Worm (Caenorhabditis elegans): ENCODE measurements around the gene F42E8.1.
A peak's percentile ranks its signal among the peaks of the same experiment; 100 is the strongest.

F42E8.1 gene

ce11 chrV:13026631-13027299 is 35.2 kb upstream of the F42E8.1 start:
- TF ChIP-seq nhr-102 (tag; optimal IDR thresholded peaks at IDR 0.05) (no peak), D1046.2 (GFP tag; IDR thresholded peaks at IDR 0.05) (no peak), dve-1 (tag; optimal IDR thresholded peaks at IDR 0.05; ENCODE audit: insufficient read depth) (no peak), snpc-1.2 (GFP tag; IDR thresholded peaks at IDR 0.05) (no peak), pha-4 (GFP tag; IDR thresholded peaks at IDR 0.05) (no peak), pha-4 (tag; optimal IDR thresholded peaks at IDR 0.05) (no peak), attf-4 (tag; optimal IDR thresholded peaks at IDR 0.05) (no peak), rbr-2 (tag; optimal IDR thresholded peaks at IDR 0.05) (no peak), Y48G9A.11 (GFP tag; IDR thresholded peaks at IDR 0.05) (no peak), mep-1 (tag; optimal IDR thresholded peaks at IDR 0.05) (no peak), unc-62 (GFP tag; optimal IDR thresholded peaks at IDR 0.05 in 1 of 2) (no peak), unc-62 (tag; optimal IDR thresholded peaks at IDR 0.05) (no peak), aha-1 (tag) (no peak), php-3 (GFP tag; IDR thresholded peaks at IDR 0.05) (0 out of 2 replicates have a peak, but pooled peaks have one; percentile 9), madf-5 (GFP tag; IDR thresholded peaks at IDR 0.05) (no peak), lin-1 (GFP tag; IDR thresholded peaks at IDR 0.05) (no peak), spr-3 (GFP tag; optimal IDR thresholded peaks at IDR 0.05) (no peak), mdt-29 (GFP tag; IDR thresholded peaks at IDR 0.05) (no peak), zip-2 (tag; optimal IDR thresholded peaks at IDR 0.05) (no peak), arid-1 (GFP tag; conservative IDR thresholded peaks at IDR 0.05) (no peak), madf-9 (GFP tag; conservative IDR thresholded peaks at IDR 0.05) (no peak), dmd-6 (GFP tag; IDR thresholded peaks at IDR 0.05) (0 out of 2 replicates have a peak, but pooled peaks have one; percentile 7), nhr-11 (tag; optimal IDR thresholded peaks at IDR 0.05) (no peak), ces-1 (GFP tag; optimal IDR thresholded peaks at IDR 0.05) (peak; percentile 7), ceh-44 (GFP tag; IDR thresholded peaks at IDR 0.05) (no peak), lin-38 (GFP tag; IDR thresholded peaks at IDR 0.05) (no peak), lim-7 (GFP tag; IDR thresholded peaks at IDR 0.05) (0 out of 2 replicates have a peak, but pooled peaks have one; percentile 34), nhr-6 (tag; optimal IDR thresholded peaks at IDR 0.05) (no peak), daf-19 (GFP tag; conservative IDR thresholded peaks at IDR 0.05) (no peak)

DNA sequence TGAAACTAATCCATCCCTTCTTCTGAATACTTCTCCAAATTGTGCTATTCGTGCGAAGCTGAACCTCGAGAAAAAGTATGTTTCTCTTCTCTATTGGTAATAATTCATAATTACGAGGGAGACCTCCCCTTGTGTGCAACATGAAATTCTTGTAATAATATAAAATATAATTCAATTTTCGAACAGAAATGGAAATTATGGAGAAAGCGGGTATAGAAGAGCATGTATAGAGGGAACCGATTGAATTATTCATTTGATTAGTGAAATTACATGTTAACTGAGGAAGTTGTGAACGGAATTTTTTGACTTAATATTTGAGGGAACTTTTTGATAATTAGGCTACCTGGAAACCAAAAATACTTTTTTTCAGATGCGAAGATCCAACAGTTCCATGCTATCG is 33.1 kb upstream of the F42E8.1 start:
- TF ChIP-seq ceh-32 (tag; optimal IDR thresholded peaks at IDR 0.05; ENCODE audit: poor library complexity) (peak; percentile 6), dmd-8 (GFP tag; IDR thresholded peaks at IDR 0.05) (no peak)

DNA sequence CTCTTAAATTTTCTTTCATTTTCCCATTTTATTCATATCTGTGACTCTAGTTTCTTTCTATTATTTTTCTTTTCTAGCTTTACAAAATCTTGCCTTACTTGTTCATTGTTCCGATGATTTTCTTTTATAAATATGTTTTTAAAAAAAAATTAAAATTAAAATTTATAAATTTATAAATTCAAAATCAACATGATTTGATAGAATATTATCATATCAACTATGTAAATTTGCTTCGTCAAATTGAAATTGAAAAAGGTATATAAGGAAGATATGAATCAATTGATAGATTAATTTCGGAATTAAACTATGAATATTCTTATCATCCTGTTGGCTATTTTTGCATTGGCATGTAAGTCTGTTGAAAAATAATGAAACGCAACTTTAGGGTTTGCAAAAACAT is 28.7 kb upstream of the F42E8.1 start, which contains the start of gene W07G4.1:
Gene W07G4.1 (plus strand): TSS at position 301 of the 400 bp plus-strand sequence.
- TF ChIP-seq unc-39 (tag; optimal IDR thresholded peaks at IDR 0.05), result no peak
- no peak for TF ChIP-seq ceh-32 (tag; optimal IDR thresholded peaks at IDR 0.05; ENCODE audit: poor library complexity)
- TF ChIP-seq lsy-2 (tag; optimal IDR thresholded peaks at IDR 0.05), result no peak
- TF ChIP-seq nhr-41 (GFP tag; IDR thresholded peaks at IDR 0.05), result no peak
- no peak for TF ChIP-seq T26A8.4 (GFP tag; IDR thresholded peaks at IDR 0.05)
- TF ChIP-seq daf-12 (tag; optimal IDR thresholded peaks at IDR 0.05), result no peak
- TF ChIP-seq saeg-2 (GFP tag; IDR thresholded peaks at IDR 0.05), result no peak
- no peak for TF ChIP-seq hmg-1.1 (GFP tag; IDR thresholded peaks at IDR 0.05)
- no peak for TF ChIP-seq nhr-6 (tag; optimal IDR thresholded peaks at IDR 0.05)
- TF ChIP-seq dpl-1 (GFP tag; optimal IDR thresholded peaks at IDR 0.05), result no peak
- TF ChIP-seq nhr-102 (tag; optimal IDR thresholded peaks at IDR 0.05), result no peak
- no peak for TF ChIP-seq aly-2 (tag; optimal IDR thresholded peaks at IDR 0.05)
- TF ChIP-seq ceh-62 (tag; optimal IDR thresholded peaks at IDR 0.05), result no peak
- no peak for TF ChIP-seq Y105C5A.15 (GFP tag; IDR thresholded peaks at IDR 0.05)
- TF ChIP-seq duxl-1 (tag; optimal IDR thresholded peaks at IDR 0.05; ENCODE audit: poor library complexity), result no peak
- TF ChIP-seq nhr-48 (tag; optimal IDR thresholded peaks at IDR 0.05), result no peak
- TF ChIP-seq F49E8.2 (tag; optimal IDR thresholded peaks at IDR 0.05; ENCODE audit: borderline replicate concordance), result no peak
- no peak for TF ChIP-seq dve-1 (tag; optimal IDR thresholded peaks at IDR 0.05; ENCODE audit: insufficient read depth)
- no peak for TF ChIP-seq dmd-8 (GFP tag; IDR thresholded peaks at IDR 0.05)
- no peak for TF ChIP-seq unc-62 (GFP tag; optimal IDR thresholded peaks at IDR 0.05 in 1 of 2)
- no peak for TF ChIP-seq unc-62 (tag; optimal IDR thresholded peaks at IDR 0.05)

All from whole organism, L4 larva.